Worm (Caenorhabditis elegans): ENCODE measurements around the gene meg-1.
A peak's percentile ranks its signal among the peaks of the same experiment; 100 is the strongest.

ce11 chrX:13939388-13939787 is 10.0 kb upstream of the meg-1 start:
- no peak for TF ChIP-seq zag-1 (tag; optimal IDR thresholded peaks at IDR 0.05)
- TF ChIP-seq nhr-237 (tag; optimal IDR thresholded peaks at IDR 0.05): no peak
- peak; percentile 19 for TF ChIP-seq nhr-21 (tag; optimal IDR thresholded peaks at IDR 0.05)
- no peak for TF ChIP-seq ama-1 (optimal IDR thresholded peaks at IDR 0.05)
